Fruit fly (Drosophila melanogaster) whole organism, embryonic: ENCODE results near the gene Myo95E.

Experiments used
- ATbp ChIP-seq: fragments of 200-800 bp; sonication (Bioruptor generic); optimal IDR thresholded peaks from 2 replicates; lab custom pipeline; 2017; ENCODE audit warnings: missing biosample characterization, mild to moderate bottlenecking, missing genetic modification characterization, missing genetic modification reagents
- CG10147 ChIP-seq: fragments of 200-800 bp; sonication (Bioruptor generic); optimal IDR thresholded peaks from 2 replicates; lab custom pipeline; 2019; ENCODE audit warnings: missing biosample characterization, mild to moderate bottlenecking, missing genetic modification characterization, moderate library complexity
- CG10565 ChIP-seq: fragments of 200-800 bp; sonication (Bioruptor generic); optimal IDR thresholded peaks from 3 replicates; lab custom pipeline; 2016; ENCODE audit warnings: missing biosample characterization, mild to moderate bottlenecking, missing genetic modification characterization
- CG11085 ChIP-seq: fragments of 200-800 bp; sonication (Bioruptor generic); IDR thresholded peaks from 2 replicates; pipeline ENCODE4 v1.3.6; 2022; ENCODE audit warnings: missing biosample characterization, missing genetic modification characterization
- CG12104 ChIP-seq: fragments of 200-800 bp; sonication (Bioruptor generic); optimal IDR thresholded peaks from 3 replicates; lab custom pipeline; 2016; ENCODE audit warnings: missing biosample characterization, missing genetic modification characterization
- CG12659 ChIP-seq: fragments of 200-800 bp; sonication (Bioruptor generic); optimal IDR thresholded peaks from 3 replicates; lab custom pipeline; 2017; ENCODE audit warnings: mild to moderate bottlenecking, missing biosample characterization, missing genetic modification reagents, missing genetic modification characterization
- CG13624 ChIP-seq: fragments of 200-800 bp; sonication (Bioruptor generic); optimal IDR thresholded peaks from 2 replicates; lab custom pipeline; 2016; ENCODE audit warnings: missing biosample characterization, missing genetic modification characterization
- CG14965 ChIP-seq: fragments of 200-800 bp; sonication (Bioruptor generic); optimal IDR thresholded peaks from 2 replicates; lab custom pipeline; 2016; ENCODE audit warnings: missing biosample characterization, missing genetic modification characterization, borderline replicate concordance
- CG1602 ChIP-seq: fragments of 200-800 bp; sonication (Bioruptor generic); optimal IDR thresholded peaks from 3 replicates; lab custom pipeline; 2016; ENCODE audit warnings: missing biosample characterization, missing genetic modification characterization
- CG17361 ChIP-seq: fragments of 200-800 bp; sonication (Bioruptor generic); IDR thresholded peaks from 3 replicates; pipeline ENCODE4 v1.3.6; 2022; ENCODE audit warnings: missing biosample characterization, missing genetic modification characterization
- CG17912 ChIP-seq: fragments of 200-800 bp; sonication (Bioruptor generic); optimal IDR thresholded peaks from 2 replicates; lab custom pipeline; 2018; ENCODE audit warnings: missing biosample characterization, mild to moderate bottlenecking, missing genetic modification characterization
- CG18011 ChIP-seq: fragments of 200-800 bp; sonication (Bioruptor generic); optimal IDR thresholded peaks from 2 replicates; lab custom pipeline; 2017; ENCODE audit warnings: missing biosample characterization, missing genetic modification characterization, mild to moderate bottlenecking, moderate library complexity, missing genotype
- CG2678 ChIP-seq: fragments of 200-800 bp; sonication (Bioruptor generic); optimal IDR thresholded peaks from 3 replicates; lab custom pipeline; 2019; ENCODE audit warnings: missing biosample characterization, mild to moderate bottlenecking, missing genetic modification characterization, moderate library complexity
- CG4360 ChIP-seq: fragments of 200-800 bp; sonication (Bioruptor generic); IDR thresholded peaks from 2 replicates; pipeline ENCODE4 v1.3.6; 2022; ENCODE audit warnings: missing biosample characterization, missing genetic modification characterization
- CG4404 ChIP-seq: fragments of 200-800 bp; sonication (Bioruptor generic); IDR thresholded peaks from 2 replicates; pipeline ENCODE4 v1.3.6; 2022; ENCODE audit warnings: missing biosample characterization, missing genetic modification characterization
- CG6689 ChIP-seq: fragments of 200-800 bp; sonication (Bioruptor generic); IDR thresholded peaks from 2 replicates; pipeline ENCODE4 v1.3.6; 2022; ENCODE audit warnings: missing biosample characterization, missing genetic modification characterization
- CG6791 ChIP-seq: fragments of 200-800 bp; sonication (Bioruptor generic); IDR thresholded peaks from 3 replicates; pipeline ENCODE4 v1.3.6; 2022; ENCODE audit warnings: missing biosample characterization, missing genetic modification characterization; ENCODE audit not compliant: partially characterized antibody
- CG7372 ChIP-seq: fragments of 200-800 bp; sonication (Bioruptor generic); IDR thresholded peaks from 2 replicates; pipeline ENCODE4 v1.3.6; 2022; ENCODE audit warnings: missing biosample characterization, missing genetic modification characterization
- CG8290 ChIP-seq, 3 experiments: fragments of 200-800 bp; sonication (Bioruptor generic); optimal IDR thresholded peaks; 2 replicates each; lab custom pipeline; 2016 to 2019; ENCODE audit warnings: missing biosample characterization in 3 of 3, missing genetic modification characterization in 3 of 3, mild to moderate bottlenecking in 2 of 3, moderate library complexity in 1 of 3
- CG8478 ChIP-seq: fragments of >200 bp; optimal IDR thresholded peaks from 2 replicates; lab custom pipeline; 2018
- Camta ChIP-seq: fragments of 200-800 bp; sonication (Bioruptor generic); optimal IDR thresholded peaks from 2 replicates; lab custom pipeline; 2016; ENCODE audit warnings: missing biosample characterization, missing genetic modification characterization
- Dad ChIP-seq: fragments of 200-800 bp; sonication (Bioruptor generic); optimal IDR thresholded peaks from 3 replicates; lab custom pipeline; 2016; ENCODE audit warnings: missing biosample characterization, missing genetic modification characterization
- Eip74EF ChIP-seq, 2 experiments: fragments of 200-800 bp in 1 of 2; fragments of >200 bp in 1 of 2; sonication (Bioruptor generic) in 1 of 2; optimal IDR thresholded peaks; 2 replicates each; lab custom pipeline; 2017 to 2019; ENCODE audit warnings: missing biosample characterization in 2 of 2, missing genetic modification characterization in 2 of 2, mild to moderate bottlenecking in 1 of 2, moderate library complexity in 1 of 2
- GATAe ChIP-seq: fragments of 200-800 bp; sonication (Bioruptor generic); conservative IDR thresholded peaks from 2 replicates; pipeline ENCODE4 v1.3.6; 2022; ENCODE audit warnings: missing biosample characterization, missing genetic modification characterization
- MESR4 ChIP-seq: fragments of 200-800 bp; sonication (Bioruptor generic); optimal IDR thresholded peaks from 2 replicates; lab custom pipeline; 2018; ENCODE audit warnings: missing biosample characterization, mild to moderate bottlenecking, missing genetic modification characterization, moderate library complexity
- Nf-YA ChIP-seq: fragments of 200-800 bp; sonication (Bioruptor generic); IDR thresholded peaks from 2 replicates; pipeline ENCODE4 v1.3.6; 2022; ENCODE audit warnings: missing biosample characterization, missing genetic modification characterization
- Optix ChIP-seq: fragments of 200-800 bp; sonication (Bioruptor generic); IDR thresholded peaks from 3 replicates; pipeline ENCODE4 v1.3.6; 2022; ENCODE audit warnings: missing biosample characterization, missing genetic modification characterization
- Side ChIP-seq: fragments of 200-800 bp; sonication (Bioruptor generic); optimal IDR thresholded peaks from 2 replicates; lab custom pipeline; 2016; ENCODE audit warnings: missing biosample characterization, missing genetic modification characterization
- Sox102F ChIP-seq: fragments of 200-800 bp; sonication (Bioruptor generic); optimal IDR thresholded peaks from 2 replicates; lab custom pipeline; 2018; ENCODE audit warnings: missing biosample characterization, mild to moderate bottlenecking, missing genetic modification characterization, moderate library complexity
- Sry-β ChIP-seq: fragments of 200-800 bp; sonication (Bioruptor generic); optimal IDR thresholded peaks from 2 replicates; lab custom pipeline; 2018; ENCODE audit warnings: missing biosample characterization, mild to moderate bottlenecking, missing genetic modification characterization, moderate library complexity
- Vsx1 ChIP-seq: fragments of 200-800 bp; sonication (Bioruptor generic); optimal IDR thresholded peaks from 2 replicates; lab custom pipeline; 2017; ENCODE audit warnings: missing biosample characterization, mild to moderate bottlenecking, missing genetic modification characterization, missing genetic modification reagents
- Xbp1 ChIP-seq: fragments of 200-800 bp; sonication (Bioruptor generic); optimal IDR thresholded peaks from 3 replicates; lab custom pipeline; 2016; ENCODE audit warnings: missing biosample characterization, mild to moderate bottlenecking, missing genetic modification characterization
- bcd ChIP-seq: fragments of 200-800 bp; sonication (Bioruptor generic); optimal IDR thresholded peaks from 2 replicates; lab custom pipeline; 2017; ENCODE audit warnings: missing biosample characterization, mild to moderate bottlenecking, missing genetic modification characterization
- bowl ChIP-seq: fragments of 200-800 bp; sonication (Bioruptor generic); IDR thresholded peaks from 2 replicates; pipeline ENCODE4 v1.3.6; 2022; ENCODE audit warnings: missing biosample characterization, missing genetic modification characterization
- dan ChIP-seq: fragments of 200-800 bp; sonication (Bioruptor generic); IDR thresholded peaks from 2 replicates; pipeline ENCODE4 v1.3.6; 2022; ENCODE audit warnings: missing biosample characterization, missing genetic modification characterization
- dmrt11E ChIP-seq: fragments of 200-800 bp; sonication (Bioruptor generic); optimal IDR thresholded peaks from 3 replicates; lab custom pipeline; 2018; ENCODE audit warnings: missing biosample characterization, mild to moderate bottlenecking, missing genetic modification characterization, moderate library complexity
- fru ChIP-seq: fragments of >200 bp; optimal IDR thresholded peaks from 2 replicates; lab custom pipeline; 2017
- fu2 ChIP-seq: fragments of 200-800 bp; sonication (Bioruptor generic); optimal IDR thresholded peaks from 2 replicates; lab custom pipeline; 2016; ENCODE audit warnings: missing biosample characterization, missing genetic modification characterization
- gcm ChIP-seq: fragments of 200-800 bp; sonication (Bioruptor generic); optimal IDR thresholded peaks from 2 replicates; lab custom pipeline; 2019; ENCODE audit warnings: missing biosample characterization, mild to moderate bottlenecking, missing genetic modification characterization, moderate library complexity
- gro ChIP-seq: fragments of 200-800 bp; sonication (Bioruptor generic); optimal IDR thresholded peaks from 2 replicates; lab custom pipeline; 2016; ENCODE audit warnings: missing biosample characterization, missing genetic modification characterization
- ham ChIP-seq: fragments of 200-800 bp; sonication (Bioruptor generic); IDR thresholded peaks from 2 replicates; pipeline ENCODE4 v1.3.6; 2022; ENCODE audit warnings: missing biosample characterization, missing genetic modification characterization
- inv ChIP-seq: fragments of 200-800 bp; sonication (Bioruptor generic); IDR thresholded peaks from 2 replicates; pipeline ENCODE4 v1.3.6; 2022; ENCODE audit warnings: missing biosample characterization, missing genetic modification characterization; ENCODE audit not compliant: partially characterized antibody
- lola ChIP-seq, 3 experiments: fragments of >200 bp in 2 of 3; fragments of 200-800 bp in 1 of 3; sonication (Bioruptor generic) in 1 of 3; optimal IDR thresholded peaks; 2 replicates each; lab custom pipeline; 2017 to 2019; ENCODE audit warnings: missing biosample characterization in 3 of 3, missing genetic modification characterization in 3 of 3, mild to moderate bottlenecking in 1 of 3, moderate library complexity in 1 of 3
- onecut ChIP-seq: fragments of 200-800 bp; sonication (Bioruptor generic); IDR thresholded peaks from 2 replicates; pipeline ENCODE4 v1.3.6; 2022; ENCODE audit warnings: missing biosample characterization, missing genetic modification characterization
- otp ChIP-seq: fragments of 200-800 bp; sonication (Bioruptor generic); IDR thresholded peaks from 3 replicates; pipeline ENCODE4, ENCODE4 v1.3.6; 2022; ENCODE audit warnings: missing biosample characterization, missing genetic modification characterization
- pb ChIP-seq: fragments of 200-800 bp; sonication (Bioruptor generic); optimal IDR thresholded peaks from 3 replicates; lab custom pipeline; 2016; ENCODE audit warnings: missing biosample characterization, missing genetic modification characterization
- ranshi ChIP-seq: fragments of 200-800 bp; sonication (Bioruptor generic); IDR thresholded peaks from 2 replicates; pipeline ENCODE4 v1.3.6; 2022; ENCODE audit warnings: missing biosample characterization, missing genetic modification characterization
- repo ChIP-seq: fragments of 200-800 bp; sonication (Bioruptor generic); optimal IDR thresholded peaks from 2 replicates; lab custom pipeline; 2016; ENCODE audit warnings: missing biosample characterization, missing genetic modification characterization
- ro ChIP-seq: fragments of 200-800 bp; sonication (Bioruptor generic); IDR thresholded peaks from 2 replicates; pipeline ENCODE4 v1.3.6; 2022; ENCODE audit warnings: missing biosample characterization, missing genetic modification characterization
- tio ChIP-seq: fragments of 200-800 bp; sonication (Bioruptor generic); optimal IDR thresholded peaks from 2 replicates; lab custom pipeline; 2017; ENCODE audit warnings: missing biosample characterization, missing genetic modification characterization, inconsistent platforms

Myo95E gene

DNA sequence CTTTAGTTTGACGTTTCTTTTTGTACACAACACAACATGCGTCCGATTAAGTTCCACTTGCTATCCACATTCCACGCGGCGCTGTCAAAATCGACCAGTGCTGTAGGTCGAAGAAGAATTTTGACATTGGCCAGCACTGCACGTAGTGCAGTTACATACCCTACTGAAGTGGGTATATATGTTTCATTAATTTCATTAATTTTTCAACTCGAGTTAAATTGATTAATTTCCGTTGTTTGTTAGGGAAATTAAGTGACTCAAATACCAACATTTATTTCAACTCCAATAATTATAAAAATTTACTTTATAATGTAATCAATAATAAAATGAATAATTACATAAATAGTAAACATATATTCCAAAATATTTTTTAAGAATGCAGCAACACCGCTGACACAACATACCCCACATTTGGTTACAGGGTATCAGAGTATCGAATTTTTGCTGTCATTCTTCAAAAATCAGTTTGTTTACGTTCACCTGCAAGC lies 52.4 kb downstream of the Myo95E start, which contains the start of the genes eIF4EHP and CG18428 (continued):
- TF ChIP-seq dmrt11E (tag; lab: Kevin White, UChicago) (peak; percentile 100), ham (GFP tag; lab: Robert Waterston, UW) (0 out of 2 replicates have a peak, but pooled peaks have one; percentile 96), Xbp1 (GFP tag; lab: Kevin White, UChicago) (peak; percentile 99), tio (GFP tag; lab: Kevin White, UChicago) (peak; percentile 99), repo (GFP tag; lab: Kevin White, UChicago) (peak; percentile 51), inv (GFP tag; lab: Robert Waterston, UW) (no peak), Vsx1 (peak; percentile 94), Side (peak; percentile 68), fu2 (GFP tag; lab: Kevin White, UChicago) (peak; percentile 75), CG1602 (GFP tag; lab: Kevin White, UChicago) (peak; percentile 99), onecut (GFP tag; lab: Robert Waterston, UW) (peak; percentile 97), Eip74EF (GFP tag; optimal IDR thresholded peaks at IDR 0.05; lab: Kevin White, UChicago) (peak in 1 of 2 experiments; percentile 99), pb (GFP tag; lab: Kevin White, UChicago) (peak; percentile 76), ATbp (GFP tag; lab: Kevin White, UChicago) (peak; percentile 97), CG6791 (no peak), ro (GFP tag; lab: Robert Waterston, UW) (no peak), MESR4 (peak; percentile 64), CG14965 (GFP tag; lab: Kevin White, UChicago) (peak; percentile 11), CG13624 (peak; percentile 81), Sry-β (GFP tag; lab: Kevin White, UChicago) (peak; percentile 75), Nf-YA (GFP tag; lab: Robert Waterston, UW) (no peak; the same call in 1 of the 2 replicates), otp (GFP tag; lab: Robert Waterston, UW) (peak; percentile 96; the same call in 1 of the 3 replicates), CG2678 (tag; lab: Kevin White, UChicago) (peak; percentile 100), CG4404 (GFP tag; lab: Robert Waterston, UW) (no peak), CG8478 (no peak), lola (GFP tag; optimal IDR thresholded peaks at IDR 0.05; lab: Kevin White, UChicago) (peak in 1 of 3 experiments; percentile 100), CG4360 (GFP tag; lab: Robert Waterston, UW) (no peak), Sox102F (peak; percentile 99), CG12104 (GFP tag; lab: Kevin White, UChicago) (peak; percentile 99), Camta (GFP tag; lab: Kevin White, UChicago) (peak; percentile 89), CG8290 (GFP tag; optimal IDR thresholded peaks at IDR 0.05; lab: Kevin White, UChicago) (peak; percentile 98), CG8290 (tag; optimal IDR thresholded peaks at IDR 0.05; lab: Kevin White, UChicago) (peak; percentile 88 to 96), Optix (GFP tag; lab: Robert Waterston, UW) (peak; percentile 91), bcd (GFP tag; lab: Kevin White, UChicago) (peak; percentile 100), CG10147 (GFP tag; lab: Kevin White, UChicago) (peak; percentile 100), gcm (GFP tag; lab: Kevin White, UChicago) (peak; percentile 100), CG17912 (GFP tag; lab: Kevin White, UChicago) (peak; percentile 96), GATAe (GFP tag; lab: Robert Waterston, UW) (0 out of 2 replicates have a peak, but pooled peaks have one; percentile 99), CG7372 (GFP tag; lab: Robert Waterston, UW) (no peak), CG18011 (GFP tag; lab: Kevin White, UChicago) (peak; percentile 89), bowl (GFP tag; lab: Robert Waterston, UW) (no peak; the same call in 1 of the 2 replicates), dan (GFP tag; lab: Robert Waterston, UW) (peak; percentile 93; the same call in 1 of the 2 replicates), ranshi (GFP tag; lab: Robert Waterston, UW) (no peak; the same call in 1 of the 2 replicates), gro (GFP tag; lab: Kevin White, UChicago) (peak; percentile 78), CG12659 (GFP tag; lab: Kevin White, UChicago) (peak; percentile 100), CG17361 (GFP tag; lab: Robert Waterston, UW) (no peak), CG10565 (GFP tag; lab: Kevin White, UChicago) (peak; percentile 85), CG6689 (GFP tag; lab: Robert Waterston, UW) (no peak), fru (lab: Kevin White, UChicago) (no peak), Dad (GFP tag; lab: Kevin White, UChicago) (peak; percentile 81), CG11085 (GFP tag; lab: Robert Waterston, UW) (no peak)
